Worm (Caenorhabditis elegans): ENCODE data around the gene pdha-1.

DNA sequence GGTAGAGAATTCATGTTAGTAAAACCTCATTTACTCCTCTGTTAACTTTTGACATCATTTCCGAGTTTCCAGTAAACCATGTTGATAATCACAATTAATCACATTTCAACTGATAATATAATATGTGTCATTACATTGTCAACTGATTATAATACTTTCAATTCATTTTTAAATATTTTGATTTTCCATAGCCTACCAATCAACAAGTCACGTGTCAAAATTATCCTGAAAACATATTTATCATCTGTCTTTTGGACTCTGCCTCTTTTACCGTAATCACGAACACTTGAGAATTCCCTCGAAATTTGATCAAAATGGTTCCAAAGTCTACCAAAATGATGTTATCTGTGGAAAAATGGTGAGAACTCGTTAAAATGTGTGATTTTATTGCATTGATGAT, 8.0 kb downstream of the pdha-1 start:
- TF ChIP-seq sea-2 (GFP tag; IDR thresholded peaks at IDR 0.05) (no peak), T07F8.4 (tag; optimal IDR thresholded peaks at IDR 0.05) (no peak), snpc-4 (GFP tag; optimal IDR thresholded peaks at IDR 0.05) (no peak), snpc-4 (tag; optimal IDR thresholded peaks at IDR 0.05) (no peak), nfya-1 (tag; optimal IDR thresholded peaks at IDR 0.05; ENCODE audit: borderline replicate concordance, insufficient read depth) (no peak), Y56A3A.18 (GFP tag; IDR thresholded peaks at IDR 0.05) (no peak), T26A5.8 (tag; optimal IDR thresholded peaks at IDR 0.05) (no peak), C17E4.6 (GFP tag; IDR thresholded peaks at IDR 0.05) (no peak), tbx-9 (tag; optimal IDR thresholded peaks at IDR 0.05; ENCODE audit: borderline replicate concordance) (no peak), mel-28 (tag; optimal IDR thresholded peaks at IDR 0.05; ENCODE audit: borderline replicate concordance) (no peak), xnd-1 (tag; optimal IDR thresholded peaks at IDR 0.05) (no peak), him-1 (tag; optimal IDR thresholded peaks at IDR 0.05) (no peak)
